Worm (Caenorhabditis elegans) whole organism, young adult: ENCODE results near the gene mrpl-10.

Experiments
- B0035.1 ChIP-seq: sonication (generic microtip); optimal IDR thresholded peaks from 2 replicates; lab custom pipeline; 2016; ENCODE audit warnings: missing genetic modification characterization, mild to moderate bottlenecking, missing compliant biosample characterization, missing genotype, missing genetic modification reagents
- F49E8.2 ChIP-seq: sonication (generic microtip); optimal IDR thresholded peaks from 3 replicates; lab custom pipeline; 2017; ENCODE audit warnings: missing genetic modification characterization, mild to moderate bottlenecking, missing compliant biosample characterization, antibody characterized with exemption, moderate library complexity; ENCODE audit not compliant: insufficient read depth
- F55B11.4 ChIP-seq: sonication (generic microtip); optimal IDR thresholded peaks from 2 replicates; lab custom pipeline; 2016; ENCODE audit warnings: missing compliant biosample characterization, missing genetic modification characterization, borderline replicate concordance; ENCODE audit not compliant: insufficient read depth
- T07F8.4 ChIP-seq: sonication (generic microtip); optimal IDR thresholded peaks from 2 replicates; lab custom pipeline; 2016; ENCODE audit warnings: mild to moderate bottlenecking, missing genetic modification characterization, moderate library complexity, missing compliant biosample characterization
- Y67H2A.10 ChIP-seq: fragments of 200-800 bp; sonication (Bioruptor generic); conservative IDR thresholded peaks from 2 replicates; pipeline ENCODE4 v1.3.6; 2022; ENCODE audit warnings: missing genetic modification reagents, missing genetic modification characterization, missing compliant biosample characterization
- aptf-3 ChIP-seq: fragments of 200-800 bp; sonication (Bioruptor generic); IDR thresholded peaks from 2 replicates; pipeline ENCODE4 v1.3.6; 2022; ENCODE audit warnings: missing genetic modification characterization, missing compliant biosample characterization
- egl-44 ChIP-seq: fragments of 200-800 bp; sonication (Bioruptor generic); IDR thresholded peaks from 2 replicates; pipeline ENCODE4 v1.3.6; 2022; ENCODE audit warnings: missing genetic modification reagents, missing genetic modification characterization, missing compliant biosample characterization
- madf-3 ChIP-seq: fragments of 200-800 bp; sonication (Bioruptor generic); IDR thresholded peaks from 2 replicates; pipeline ENCODE4 v1.3.6; 2022; ENCODE audit warnings: missing genetic modification reagents, missing genetic modification characterization, missing compliant biosample characterization
- nhr-90 ChIP-seq: sonication (generic microtip); optimal IDR thresholded peaks from 2 replicates; lab custom pipeline; 2016; ENCODE audit warnings: missing genotype, mild to moderate bottlenecking, missing genetic modification characterization, missing compliant biosample characterization
- sea-2 ChIP-seq: fragments of 200-800 bp; sonication (Bioruptor generic); IDR thresholded peaks from 2 replicates; pipeline ENCODE4 v1.3.6; 2022; ENCODE audit warnings: missing genetic modification characterization, missing compliant biosample characterization
- ztf-3 ChIP-seq: fragments of 200-800 bp; sonication (Bioruptor generic); optimal IDR thresholded peaks from 2 replicates; lab custom pipeline; 2018; ENCODE audit warnings: mild to moderate bottlenecking, missing genetic modification characterization, missing compliant biosample characterization

mrpl-10 gene

ce11 chrII:8232489-8232888 lies 45.8 kb downstream of the mrpl-10 start, which contains the start of gene M110.7:
Gene M110.7 (plus strand): TSS chrII:8232789.
- no peak for TF ChIP-seq aptf-3
- no peak for TF ChIP-seq Y67H2A.10 (GFP tag; lab: Robert Waterston, UW)
- TF ChIP-seq ztf-3 (GFP tag; lab: Kevin White, UChicago): no peak
- TF ChIP-seq T07F8.4 (tag; lab: Kevin White, UChicago): no peak
- TF ChIP-seq B0035.1 (tag; lab: Kevin White, UChicago): no peak
- TF ChIP-seq sea-2 (GFP tag; lab: Robert Waterston, UW): no peak
- no peak for TF ChIP-seq nhr-90 (tag; lab: Kevin White, UChicago)
- no peak for TF ChIP-seq F55B11.4
- TF ChIP-seq F49E8.2 (tag; lab: Kevin White, UChicago): no peak
- TF ChIP-seq, all 124 proteins: peak for 0

ce11 chrII:8230976-8231375 lies 47.3 kb downstream of the mrpl-10 start, which contains the start of gene M110.9:
Gene M110.9 (plus strand): TSS chrII:8231276.
- TF ChIP-seq egl-44 (GFP tag; lab: Robert Waterston, UW): no peak
- 0 out of 2 replicates have a peak, but pooled peaks have one; percentile 27 for TF ChIP-seq madf-3 (GFP tag; lab: Robert Waterston, UW)
